Fruit fly (Drosophila melanogaster): ENCODE measurements around the gene CG14210.

The CG14210 gene

DNA sequence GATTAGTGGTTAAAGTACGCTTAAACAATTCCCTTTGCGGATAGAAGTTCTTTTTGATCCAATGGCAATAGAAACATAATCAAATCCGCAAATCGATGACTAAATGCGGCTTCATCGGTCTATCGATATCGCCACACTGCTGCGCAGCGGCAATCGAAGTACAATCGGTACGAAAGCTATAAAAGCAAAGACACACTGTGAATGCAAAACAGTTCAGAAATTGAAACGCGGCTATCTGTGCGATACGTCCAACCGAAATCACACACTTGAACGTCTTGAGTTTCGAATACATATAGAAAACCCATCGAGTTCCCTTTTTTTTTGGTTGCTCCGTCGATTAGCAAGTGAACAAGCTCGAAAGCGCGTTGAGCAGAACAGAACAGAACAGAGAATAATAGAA, 11.0 kb upstream of the CG14210 start, which contains the start of gene CG14207 (continued):
- TF ChIP-seq trem (tag; optimal IDR thresholded peaks at IDR 0.05), result peak; percentile 29

DNA sequence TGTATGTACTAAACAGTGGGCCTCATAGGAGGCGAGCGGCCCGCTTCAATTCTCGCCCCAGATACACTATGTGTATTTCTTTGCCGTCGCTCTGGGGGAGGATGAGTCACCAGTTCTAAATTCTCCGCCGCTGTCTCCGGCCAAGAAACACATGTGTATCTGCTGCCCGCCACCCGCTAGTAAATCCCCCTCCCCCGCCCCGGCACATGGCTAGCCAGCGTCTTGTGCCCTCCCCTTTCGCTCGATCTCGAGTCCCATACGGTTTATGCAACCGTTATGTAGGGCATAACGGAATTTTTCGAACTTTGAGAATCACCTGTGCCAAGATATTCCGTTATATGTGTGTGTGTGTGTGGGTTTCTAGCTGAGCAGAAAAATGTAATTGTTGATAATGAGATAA, 10.1 kb upstream of the CG14210 start:
- TF ChIP-seq lbe (GFP tag; optimal IDR thresholded peaks at IDR 0.05) (no peak), exex (tag; optimal IDR thresholded peaks at IDR 0.05) (peak; percentile 32), z (GFP tag; IDR thresholded peaks at IDR 0.05) (no peak), CG3838 (GFP tag; optimal IDR thresholded peaks at IDR 0.05) (no peak), Hr51 (GFP tag; optimal IDR thresholded peaks at IDR 0.05) (no peak), Hey (tag; optimal IDR thresholded peaks at IDR 0.05) (no peak), chn (GFP tag; optimal IDR thresholded peaks at IDR 0.05) (no peak), Max (GFP tag; optimal IDR thresholded peaks at IDR 0.05) (no peak), tin (GFP tag; optimal IDR thresholded peaks at IDR 0.05) (no peak), CG13624 (GFP tag; optimal IDR thresholded peaks at IDR 0.05) (no peak), Bgb (GFP tag; IDR thresholded peaks at IDR 0.05; ENCODE audit: partially characterized antibody) (peak; percentile 9; the same call in 1 of the 2 replicates), ems (GFP tag; optimal IDR thresholded peaks at IDR 0.05) (no peak), insv (GFP tag; optimal IDR thresholded peaks at IDR 0.05) (no peak), CG10543 (GFP tag; optimal IDR thresholded peaks at IDR 0.05) (peak; percentile 92), NK7.1 (GFP tag; optimal IDR thresholded peaks at IDR 0.05) (no peak), her (GFP tag; optimal IDR thresholded peaks at IDR 0.05) (no peak), CG1024 (GFP tag; IDR thresholded peaks at IDR 0.05) (no peak), CG32772 (GFP tag; IDR thresholded peaks at IDR 0.05) (no peak), dmrt99B (tag; optimal IDR thresholded peaks at IDR 0.05) (no peak), CG13775 (GFP tag; optimal IDR thresholded peaks at IDR 0.05) (no peak), CG3407 (GFP tag; optimal IDR thresholded peaks at IDR 0.05) (no peak), Dip3 (GFP tag; optimal IDR thresholded peaks at IDR 0.05) (no peak), pho (GFP tag; optimal IDR thresholded peaks at IDR 0.05) (no peak), lov (optimal IDR thresholded peaks at IDR 0.05) (no peak), lov (GFP tag; IDR thresholded peaks at IDR 0.05) (no peak), CG10267 (tag; optimal IDR thresholded peaks at IDR 0.05) (no peak), psq (GFP tag; optimal IDR thresholded peaks at IDR 0.05) (no peak), CG32767 (GFP tag; IDR thresholded peaks at IDR 0.05) (peak; percentile 49; the same call in 1 of the 2 replicates), Sry-β (GFP tag; optimal IDR thresholded peaks at IDR 0.05) (no peak), fru (optimal IDR thresholded peaks at IDR 0.05) (no peak), pros (GFP tag; optimal IDR thresholded peaks at IDR 0.05) (peak; percentile 83), CG33213 (GFP tag; optimal IDR thresholded peaks at IDR 0.05) (no peak), shn (GFP tag; optimal IDR thresholded peaks at IDR 0.05) (no peak), chinmo (GFP tag; IDR thresholded peaks at IDR 0.05; ENCODE audit: partially characterized antibody) (no peak), CG4707 (GFP tag; optimal IDR thresholded peaks at IDR 0.05) (peak; percentile 39), ind (GFP tag; optimal IDR thresholded peaks at IDR 0.05) (no peak), CG12236 (GFP tag; optimal IDR thresholded peaks at IDR 0.05) (no peak), Hsf (GFP tag; optimal IDR thresholded peaks at IDR 0.05) (no peak), CG2875 (GFP tag; optimal IDR thresholded peaks at IDR 0.05) (no peak), lab (GFP tag; optimal IDR thresholded peaks at IDR 0.05) (peak; percentile 11), tup (GFP tag; optimal IDR thresholded peaks at IDR 0.05) (no peak), Hr78 (GFP tag; optimal IDR thresholded peaks at IDR 0.05) (no peak), onecut (GFP tag; IDR thresholded peaks at IDR 0.05) (no peak), Atf-2 (GFP tag; optimal IDR thresholded peaks at IDR 0.05) (no peak), stc (GFP tag; IDR thresholded peaks at IDR 0.05) (no peak), lmd (GFP tag; IDR thresholded peaks at IDR 0.05) (no peak), Sox100B (GFP tag; optimal IDR thresholded peaks at IDR 0.05) (no peak), Dll (GFP tag; IDR thresholded peaks at IDR 0.05; ENCODE audit: partially characterized antibody) (no peak), so (GFP tag; IDR thresholded peaks at IDR 0.05) (no peak)

Data from whole organism, embryonic.